Fruit fly (Drosophila melanogaster) whole organism, prepupa: ENCODE measurements around the gene CG13917.
A peak's percentile ranks its signal among the peaks of the same experiment; 100 is the strongest.

ENCODE experiments used
- Blimp-1 ChIP-seq: fragments of 200-800 bp; sonication (Bioruptor generic); optimal IDR thresholded peaks from 3 replicates; lab custom pipeline; 2017; ENCODE audit warnings: missing biosample characterization, missing genetic modification characterization, mild to moderate bottlenecking, moderate library complexity, missing genetic modification reagents
- CG11294 ChIP-seq: fragments of 200-800 bp; sonication (Bioruptor generic); IDR thresholded peaks from 2 replicates; pipeline ENCODE4 v1.3.6; 2022; ENCODE audit warnings: missing biosample characterization, missing genetic modification characterization
- CG11762 ChIP-seq: fragments of 200-800 bp; sonication (Bioruptor generic); optimal IDR thresholded peaks from 3 replicates; lab custom pipeline; 2016; ENCODE audit warnings: missing biosample characterization, missing genetic modification characterization; ENCODE audit not compliant: insufficient read depth
- CG11902 ChIP-seq: fragments of 200-800 bp; sonication (Bioruptor generic); optimal IDR thresholded peaks from 3 replicates; lab custom pipeline; 2016; ENCODE audit warnings: missing biosample characterization, missing genetic modification characterization
- CG15336 ChIP-seq: fragments of 200-800 bp; sonication (Bioruptor generic); IDR thresholded peaks from 2 replicates; pipeline ENCODE4 v1.3.6; 2022; ENCODE audit warnings: missing biosample characterization, missing genetic modification characterization
- CG1621 ChIP-seq: fragments of 200-800 bp; sonication (Bioruptor generic); optimal IDR thresholded peaks from 3 replicates; lab custom pipeline; 2018; ENCODE audit warnings: missing biosample characterization, mild to moderate bottlenecking, missing genetic modification characterization
- CG16779 ChIP-seq: fragments of 200-800 bp; sonication (Bioruptor generic); optimal IDR thresholded peaks from 3 replicates; lab custom pipeline; 2017; ENCODE audit warnings: missing biosample characterization, mild to moderate bottlenecking, missing genetic modification characterization
- CG3032 ChIP-seq: fragments of 200-800 bp; optimal IDR thresholded peaks from 2 replicates; lab custom pipeline; 2019; ENCODE audit warnings: missing biosample characterization, mild to moderate bottlenecking, missing genetic modification characterization, moderate library complexity
- CG32006 ChIP-seq: fragments of 200-800 bp; sonication (Bioruptor generic); optimal IDR thresholded peaks from 3 replicates; lab custom pipeline; 2017; ENCODE audit warnings: missing biosample characterization, mild to moderate bottlenecking, missing genetic modification characterization
- CG34406 ChIP-seq: fragments of 200-800 bp; sonication (Bioruptor generic); optimal IDR thresholded peaks from 3 replicates; lab custom pipeline; 2016; ENCODE audit warnings: missing biosample characterization, missing genetic modification characterization
- CG3919 ChIP-seq: fragments of 200-800 bp; sonication (Bioruptor generic); optimal IDR thresholded peaks from 3 replicates; lab custom pipeline; 2016; ENCODE audit warnings: missing biosample characterization, missing genetic modification characterization
- CG4318 ChIP-seq: fragments of 200-800 bp; sonication (Bioruptor generic); optimal IDR thresholded peaks from 3 replicates; lab custom pipeline; 2017; ENCODE audit warnings: missing biosample characterization, mild to moderate bottlenecking, missing genetic modification characterization
- CG6163 ChIP-seq: fragments of 200-800 bp; sonication (Bioruptor generic); IDR thresholded peaks from 3 replicates; pipeline ENCODE4 v1.3.6; 2022; ENCODE audit warnings: missing biosample characterization, missing genetic modification characterization
- CG6276 ChIP-seq: fragments of 200-800 bp; sonication (Bioruptor generic); optimal IDR thresholded peaks from 2 replicates; lab custom pipeline; 2017; ENCODE audit warnings: missing biosample characterization, mild to moderate bottlenecking, missing genetic modification characterization
- CG6792 ChIP-seq: fragments of 200-800 bp; sonication (Bioruptor generic); optimal IDR thresholded peaks from 3 replicates; lab custom pipeline; 2016; ENCODE audit warnings: missing biosample characterization, missing genetic modification characterization
- CG6854 ChIP-seq: fragments of 200-800 bp; sonication (Bioruptor generic); optimal IDR thresholded peaks from 2 replicates; lab custom pipeline; 2017; ENCODE audit warnings: missing biosample characterization, mild to moderate bottlenecking, missing genetic modification characterization
- CG7368 ChIP-seq: fragments of 200-800 bp; sonication (Bioruptor generic); optimal IDR thresholded peaks from 3 replicates; lab custom pipeline; 2016; ENCODE audit warnings: missing biosample characterization, missing genetic modification characterization
- CG8319 ChIP-seq: fragments of 200-800 bp; sonication (Bioruptor generic); optimal IDR thresholded peaks from 3 replicates; lab custom pipeline; 2016; ENCODE audit warnings: missing biosample characterization, missing genetic modification characterization
- CG8632 ChIP-seq: fragments of 200-800 bp; sonication (Bioruptor generic); optimal IDR thresholded peaks from 3 replicates; lab custom pipeline; 2016; ENCODE audit warnings: missing biosample characterization, missing genetic modification characterization
- Eip75B ChIP-seq: fragments of 200-800 bp; sonication (Bioruptor generic); optimal IDR thresholded peaks from 3 replicates; lab custom pipeline; 2016; ENCODE audit warnings: missing biosample characterization, missing genetic modification characterization
- Eip78C ChIP-seq: fragments of 200-800 bp; sonication (Bioruptor generic); peaks from one replicate; lab custom pipeline; 2016; ENCODE audit warnings: missing biosample characterization, missing genetic modification characterization
- Eip93F ChIP-seq: fragments of 200-800 bp; sonication (Bioruptor generic); optimal IDR thresholded peaks from 2 replicates; lab custom pipeline; 2016; ENCODE audit warnings: missing biosample characterization, mild to moderate bottlenecking, missing genetic modification characterization
- Ets96B ChIP-seq: fragments of 200-800 bp; optimal IDR thresholded peaks from 2 replicates; lab custom pipeline; 2019; ENCODE audit warnings: missing biosample characterization, mild to moderate bottlenecking, missing genetic modification characterization, moderate library complexity
- Gug ChIP-seq: fragments of 200-800 bp; sonication (Bioruptor generic); IDR thresholded peaks from 2 replicates; pipeline ENCODE4 v1.3.6; 2022; ENCODE audit warnings: missing biosample characterization, missing genetic modification characterization
- Hr39 ChIP-seq: fragments of 200-800 bp; sonication (Bioruptor generic); optimal IDR thresholded peaks from 2 replicates; lab custom pipeline; 2016; ENCODE audit warnings: missing biosample characterization, missing genetic modification characterization
- Hr4 ChIP-seq: fragments of 200-800 bp; sonication (Bioruptor generic); optimal IDR thresholded peaks from 3 replicates; lab custom pipeline; 2016; ENCODE audit warnings: missing biosample characterization, missing genetic modification characterization
- Lpt ChIP-seq: fragments of 200-800 bp; sonication (Bioruptor generic); optimal IDR thresholded peaks from 3 replicates; lab custom pipeline; 2016; ENCODE audit warnings: missing biosample characterization, missing genetic modification characterization
- Met ChIP-seq: fragments of 200-800 bp; sonication (Bioruptor generic); optimal IDR thresholded peaks from 3 replicates; lab custom pipeline; 2016; ENCODE audit warnings: missing biosample characterization, missing genetic modification characterization
- OdsH ChIP-seq: fragments of 200-800 bp; sonication (Bioruptor generic); optimal IDR thresholded peaks from 3 replicates; lab custom pipeline; 2016; ENCODE audit warnings: missing biosample characterization, missing genetic modification characterization
- Smox ChIP-seq: fragments of 200-800 bp; sonication (Bioruptor generic); optimal IDR thresholded peaks from 3 replicates; lab custom pipeline; 2016; ENCODE audit warnings: missing biosample characterization, missing genetic modification characterization
- Sox102F ChIP-seq: fragments of 200-800 bp; sonication (Bioruptor generic); optimal IDR thresholded peaks from 2 replicates; lab custom pipeline; 2016; ENCODE audit warnings: missing biosample characterization, mild to moderate bottlenecking, missing genetic modification characterization
- Sox15 ChIP-seq: fragments of 200-800 bp; sonication (Bioruptor generic); optimal IDR thresholded peaks from 3 replicates; lab custom pipeline; 2016; ENCODE audit warnings: missing biosample characterization, missing genetic modification characterization
- acj6 ChIP-seq: fragments of 200-800 bp; sonication (Bioruptor generic); optimal IDR thresholded peaks from 3 replicates; lab custom pipeline; 2016; ENCODE audit warnings: missing biosample characterization, missing genetic modification characterization
- cyc ChIP-seq: fragments of 200-800 bp; sonication (Bioruptor generic); optimal IDR thresholded peaks from 3 replicates; lab custom pipeline; 2016; ENCODE audit warnings: missing biosample characterization, missing genetic modification characterization
- dsx ChIP-seq: fragments of 200-800 bp; optimal IDR thresholded peaks from 3 replicates; lab custom pipeline; 2019; ENCODE audit warnings: missing biosample characterization, mild to moderate bottlenecking, missing genetic modification characterization, moderate library complexity; ENCODE audit not compliant: poor library complexity, severe bottlenecking
- eg ChIP-seq: fragments of 200-800 bp; sonication (Bioruptor generic); IDR thresholded peaks from 3 replicates; pipeline ENCODE4 v1.3.6; 2022; ENCODE audit warnings: missing biosample characterization, missing genetic modification characterization
- esn ChIP-seq: fragments of 200-800 bp; sonication (Bioruptor generic); optimal IDR thresholded peaks from 2 replicates; lab custom pipeline; 2016; ENCODE audit warnings: missing biosample characterization, mild to moderate bottlenecking, missing genetic modification characterization, moderate library complexity
- fd59A ChIP-seq: fragments of 200-800 bp; sonication (Bioruptor generic); optimal IDR thresholded peaks from 2 replicates; lab custom pipeline; 2017; ENCODE audit warnings: missing biosample characterization, mild to moderate bottlenecking, missing genetic modification characterization, missing genetic modification reagents
- fd85E ChIP-seq: fragments of 200-800 bp; sonication (Bioruptor generic); optimal IDR thresholded peaks from 3 replicates; lab custom pipeline; 2016; ENCODE audit warnings: missing biosample characterization, missing genetic modification characterization
- fkh ChIP-seq: fragments of 200-800 bp; sonication (Bioruptor generic); optimal IDR thresholded peaks from 3 replicates; lab custom pipeline; 2017; ENCODE audit warnings: missing biosample characterization, mild to moderate bottlenecking, missing genetic modification characterization, moderate library complexity
- lz ChIP-seq: fragments of 200-800 bp; sonication (Bioruptor generic); optimal IDR thresholded peaks from 3 replicates; lab custom pipeline; 2016; ENCODE audit warnings: missing biosample characterization, missing genetic modification characterization
- net ChIP-seq: fragments of 200-800 bp; sonication (Bioruptor generic); optimal IDR thresholded peaks from 3 replicates; lab custom pipeline; 2016; ENCODE audit warnings: missing biosample characterization, missing genetic modification characterization
- pdm3 ChIP-seq: fragments of 200-800 bp; sonication (Bioruptor generic); optimal IDR thresholded peaks from 3 replicates; lab custom pipeline; 2016; ENCODE audit warnings: missing biosample characterization, missing genetic modification characterization
- salr ChIP-seq, 2 experiments: fragments of 200-800 bp; sonication (Bioruptor generic); optimal IDR thresholded peaks; 3 replicates each; lab custom pipeline; 2016 to 2018; ENCODE audit warnings: missing biosample characterization in 2 of 2, missing genetic modification characterization in 2 of 2, mild to moderate bottlenecking in 1 of 2
- spab ChIP-seq: fragments of 200-800 bp; sonication (Bioruptor generic); optimal IDR thresholded peaks from 2 replicates; lab custom pipeline; 2017; ENCODE audit warnings: missing biosample characterization, mild to moderate bottlenecking, missing genetic modification characterization, missing genetic modification reagents
- svp ChIP-seq: fragments of 200-800 bp; sonication (Bioruptor generic); peaks from one replicate; lab custom pipeline; 2016; ENCODE audit warnings: missing biosample characterization, missing genetic modification characterization
- topi ChIP-seq: fragments of 200-800 bp; sonication (Bioruptor generic); optimal IDR thresholded peaks from 3 replicates; lab custom pipeline; 2016; ENCODE audit warnings: missing biosample characterization, missing genetic modification characterization
- vri ChIP-seq: fragments of 200-800 bp; sonication (Bioruptor generic); optimal IDR thresholded peaks from 3 replicates; lab custom pipeline; 2016; ENCODE audit warnings: missing biosample characterization, mild to moderate bottlenecking, missing genetic modification characterization

The CG13917 gene

DNA sequence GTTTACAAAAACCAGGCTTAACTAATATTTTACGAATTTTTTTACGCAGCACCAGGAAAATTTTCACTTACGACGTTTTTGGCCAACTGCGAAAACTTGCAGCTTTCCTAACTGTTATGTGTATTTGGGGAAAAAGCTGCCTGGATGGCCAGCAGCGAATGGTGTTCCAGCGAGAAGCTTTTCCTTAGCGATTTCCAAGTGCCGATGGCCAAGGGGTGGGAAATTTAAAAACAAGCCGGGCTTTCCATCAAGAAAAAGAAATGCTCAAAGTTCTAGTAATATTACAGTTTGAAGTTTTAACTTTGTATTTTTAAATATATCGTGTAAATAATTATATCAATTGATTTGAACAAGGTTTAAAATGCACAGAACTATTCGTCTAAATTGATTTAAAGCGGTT is 61.2 kb downstream of the CG13917 start, which contains the start of gene nSyb:
nSyb (minus strand) TSS at position 101 of the 400 bp plus-strand sequence.
- TF ChIP-seq CG6276 (GFP tag; lab: Kevin White, UChicago) (no peak), cyc (GFP tag; lab: Kevin White, UChicago) (no peak), fd85E (no peak), Sox15 (GFP tag; lab: Kevin White, UChicago) (no peak), Sox102F (GFP tag; lab: Kevin White, UChicago) (no peak), net (GFP tag; lab: Kevin White, UChicago) (no peak), fkh (GFP tag; lab: Kevin White, UChicago) (no peak), salr (GFP tag; optimal IDR thresholded peaks at IDR 0.05; lab: Kevin White, UChicago) (no peak), CG8319 (GFP tag; lab: Kevin White, UChicago) (no peak), CG11294 (no peak), CG15336 (no peak), Ets96B (tag; lab: Kevin White, UChicago) (no peak), Hr39 (GFP tag; lab: Kevin White, UChicago) (no peak), Hr4 (GFP tag; lab: Kevin White, UChicago) (no peak)

DNA sequence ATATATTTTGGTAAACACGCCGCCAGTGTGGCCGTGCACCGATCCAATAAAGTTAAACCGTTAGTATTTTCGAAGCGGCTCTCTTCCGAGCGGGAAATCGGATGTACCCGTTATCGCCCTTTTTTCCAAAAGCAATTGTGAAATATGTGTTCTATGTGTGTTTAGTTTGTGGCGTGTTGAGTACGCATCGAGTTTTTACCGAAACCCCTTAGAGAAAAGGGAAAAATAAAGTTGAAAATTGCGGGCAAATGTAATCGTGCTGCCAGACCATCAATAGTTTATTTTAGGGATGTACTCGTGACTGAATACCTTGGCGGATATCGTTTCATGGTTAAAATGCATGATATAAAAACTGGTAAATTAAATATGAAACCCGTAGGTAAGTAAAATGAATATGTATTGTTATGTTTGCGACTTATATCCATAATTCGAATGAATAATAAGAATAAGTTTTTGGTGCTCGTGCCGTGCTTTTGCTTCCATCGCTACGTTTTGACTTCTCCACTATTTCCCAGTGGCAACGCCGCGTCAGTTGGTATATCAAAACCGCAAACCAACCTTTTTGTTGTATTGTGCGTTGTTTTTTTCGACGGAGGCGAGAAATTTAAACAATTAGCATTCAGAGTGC is 62.8 kb downstream of the CG13917 start, which contains the start of the genes Mettl2 and Bgb:
Mettl2 (minus strand) TSS at position 51 of the 628 bp plus-strand sequence.
Bgb (plus strand) TSS at position 527 of the 628 bp plus-strand sequence.
- peak; percentile 51 for TF ChIP-seq CG8632 (GFP tag; lab: Kevin White, UChicago)
- peak; percentile 68; the same call in 1 of the 2 replicates for TF ChIP-seq Gug (GFP tag; lab: Robert Waterston, UW)
- TF ChIP-seq svp (GFP tag; lab: Kevin White, UChicago) = no peak
- TF ChIP-seq CG8319 (GFP tag; lab: Kevin White, UChicago) = peak; percentile 64
- peak; percentile 35 for TF ChIP-seq CG11762 (GFP tag; lab: Kevin White, UChicago)
- TF ChIP-seq net (GFP tag; lab: Kevin White, UChicago) = no peak
- peak; percentile 47 for TF ChIP-seq CG1621 (tag; lab: Kevin White, UChicago)
- TF ChIP-seq dsx (GFP tag; lab: Kevin White, UChicago) = no peak
- TF ChIP-seq CG32006 = peak; percentile 72
- TF ChIP-seq CG6163 (GFP tag; lab: Robert Waterston, UW) = peak; percentile 83
- peak; percentile 73; the same call in 2 of the 3 replicates for TF ChIP-seq eg (GFP tag; lab: Robert Waterston, UW)
- no peak for TF ChIP-seq vri (GFP tag; lab: Kevin White, UChicago)
- TF ChIP-seq topi = peak; percentile 80
- no peak for TF ChIP-seq OdsH (GFP tag; lab: Kevin White, UChicago)
- TF ChIP-seq CG11902 = peak; percentile 79
- TF ChIP-seq CG6854 (GFP tag; lab: Kevin White, UChicago) = no peak
- TF ChIP-seq CG11294 = peak; percentile 54; the same call in 1 of the 2 replicates
- no peak for TF ChIP-seq pdm3 (GFP tag; lab: Kevin White, UChicago)
- no peak for TF ChIP-seq CG4318 (GFP tag; lab: Kevin White, UChicago)
- TF ChIP-seq CG3032 (tag; lab: Kevin White, UChicago) = peak; percentile 81
- peak in 1 of 2 experiments; percentile 29 for TF ChIP-seq salr (GFP tag; optimal IDR thresholded peaks at IDR 0.05; lab: Kevin White, UChicago)
- peak; percentile 82 for TF ChIP-seq acj6 (GFP tag; lab: Kevin White, UChicago)
- TF ChIP-seq CG7368 (GFP tag; lab: Kevin White, UChicago) = peak; percentile 40
- peak; percentile 73 for TF ChIP-seq Smox (GFP tag; lab: Kevin White, UChicago)
- TF ChIP-seq CG6792 (GFP tag; lab: Kevin White, UChicago) = peak; percentile 75
- peak; percentile 63 for TF ChIP-seq Ets96B (tag; lab: Kevin White, UChicago)
- TF ChIP-seq Lpt (GFP tag; lab: Kevin White, UChicago) = no peak
- no peak for TF ChIP-seq CG6276 (GFP tag; lab: Kevin White, UChicago)
- TF ChIP-seq Eip93F (GFP tag; lab: Kevin White, UChicago) = no peak
- peak; percentile 85 for TF ChIP-seq esn (GFP tag; lab: Kevin White, UChicago)
- no peak for TF ChIP-seq spab (GFP tag; lab: Kevin White, UChicago)
- no peak for TF ChIP-seq Eip75B
- no peak for TF ChIP-seq Met
- TF ChIP-seq Eip78C (GFP tag; lab: Kevin White, UChicago) = no peak
- no peak for TF ChIP-seq CG16779 (tag; lab: Kevin White, UChicago)
- TF ChIP-seq Sox102F (GFP tag; lab: Kevin White, UChicago) = no peak
- TF ChIP-seq CG3919 (GFP tag; lab: Kevin White, UChicago) = peak; percentile 74
- TF ChIP-seq fd85E = no peak
- peak; percentile 79 for TF ChIP-seq Sox15 (GFP tag; lab: Kevin White, UChicago)
- no peak for TF ChIP-seq Blimp-1 (GFP tag; lab: Kevin White, UChicago)
- TF ChIP-seq lz (GFP tag; lab: Kevin White, UChicago) = peak; percentile 89
- peak; percentile 32 for TF ChIP-seq fd59A
- TF ChIP-seq cyc (GFP tag; lab: Kevin White, UChicago) = peak; percentile 88
- TF ChIP-seq CG34406 (GFP tag; lab: Kevin White, UChicago) = peak; percentile 58
